Fruit fly (Drosophila melanogaster) whole organism, prepupa: Measurements from ENCODE around the gene CG6431.

ENCODE experiments used
- Blimp-1 ChIP-seq: fragments of 200-800 bp; sonication (Bioruptor generic); optimal IDR thresholded peaks from 3 replicates; lab custom pipeline; 2017; ENCODE audit warnings: missing biosample characterization, missing genetic modification characterization, mild to moderate bottlenecking, moderate library complexity, missing genetic modification reagents
- CG10631 ChIP-seq: fragments of 200-800 bp; sonication (Bioruptor generic); optimal IDR thresholded peaks from 2 replicates; lab custom pipeline; 2016; ENCODE audit warnings: missing biosample characterization, missing genetic modification characterization
- CG10669 ChIP-seq: fragments of 200-800 bp; sonication (Bioruptor generic); optimal IDR thresholded peaks from 3 replicates; lab custom pipeline; 2018; ENCODE audit warnings: missing biosample characterization, mild to moderate bottlenecking, missing genetic modification characterization, moderate library complexity
- CG15336 ChIP-seq: fragments of 200-800 bp; sonication (Bioruptor generic); IDR thresholded peaks from 2 replicates; pipeline ENCODE4 v1.3.6; 2022; ENCODE audit warnings: missing biosample characterization, missing genetic modification characterization
- CG1621 ChIP-seq: fragments of 200-800 bp; sonication (Bioruptor generic); optimal IDR thresholded peaks from 3 replicates; lab custom pipeline; 2018; ENCODE audit warnings: missing biosample characterization, mild to moderate bottlenecking, missing genetic modification characterization
- CG16779 ChIP-seq: fragments of 200-800 bp; sonication (Bioruptor generic); optimal IDR thresholded peaks from 3 replicates; lab custom pipeline; 2017; ENCODE audit warnings: missing biosample characterization, mild to moderate bottlenecking, missing genetic modification characterization
- CG3032 ChIP-seq: fragments of 200-800 bp; optimal IDR thresholded peaks from 2 replicates; lab custom pipeline; 2019; ENCODE audit warnings: missing biosample characterization, mild to moderate bottlenecking, missing genetic modification characterization, moderate library complexity
- CG31627 ChIP-seq: fragments of 200-800 bp; sonication (Bioruptor generic); optimal IDR thresholded peaks from 3 replicates; lab custom pipeline; 2016; ENCODE audit warnings: missing biosample characterization, missing genetic modification characterization
- CG34406 ChIP-seq: fragments of 200-800 bp; sonication (Bioruptor generic); optimal IDR thresholded peaks from 3 replicates; lab custom pipeline; 2016; ENCODE audit warnings: missing biosample characterization, missing genetic modification characterization
- CG3919 ChIP-seq: fragments of 200-800 bp; sonication (Bioruptor generic); optimal IDR thresholded peaks from 3 replicates; lab custom pipeline; 2016; ENCODE audit warnings: missing biosample characterization, missing genetic modification characterization
- CG6163 ChIP-seq: fragments of 200-800 bp; sonication (Bioruptor generic); IDR thresholded peaks from 3 replicates; pipeline ENCODE4 v1.3.6; 2022; ENCODE audit warnings: missing biosample characterization, missing genetic modification characterization
- CG6276 ChIP-seq: fragments of 200-800 bp; sonication (Bioruptor generic); optimal IDR thresholded peaks from 2 replicates; lab custom pipeline; 2017; ENCODE audit warnings: missing biosample characterization, mild to moderate bottlenecking, missing genetic modification characterization
- CG6792 ChIP-seq: fragments of 200-800 bp; sonication (Bioruptor generic); optimal IDR thresholded peaks from 3 replicates; lab custom pipeline; 2016; ENCODE audit warnings: missing biosample characterization, missing genetic modification characterization
- CG7368 ChIP-seq: fragments of 200-800 bp; sonication (Bioruptor generic); optimal IDR thresholded peaks from 3 replicates; lab custom pipeline; 2016; ENCODE audit warnings: missing biosample characterization, missing genetic modification characterization
- CG8119 ChIP-seq: fragments of 200-800 bp; sonication (Bioruptor generic); IDR thresholded peaks from 3 replicates; pipeline ENCODE4 v1.3.6; 2022; ENCODE audit warnings: missing biosample characterization, missing genetic modification characterization
- CG8319 ChIP-seq: fragments of 200-800 bp; sonication (Bioruptor generic); optimal IDR thresholded peaks from 3 replicates; lab custom pipeline; 2016; ENCODE audit warnings: missing biosample characterization, missing genetic modification characterization
- CG9139 ChIP-seq: fragments of 200-800 bp; sonication (Bioruptor generic); optimal IDR thresholded peaks from 3 replicates; lab custom pipeline; 2017; ENCODE audit warnings: missing biosample characterization, mild to moderate bottlenecking, missing genetic modification characterization
- Eip75B ChIP-seq: fragments of 200-800 bp; sonication (Bioruptor generic); optimal IDR thresholded peaks from 3 replicates; lab custom pipeline; 2016; ENCODE audit warnings: missing biosample characterization, missing genetic modification characterization
- Eip78C ChIP-seq: fragments of 200-800 bp; sonication (Bioruptor generic); peaks from one replicate; lab custom pipeline; 2016; ENCODE audit warnings: missing biosample characterization, missing genetic modification characterization
- Eip93F ChIP-seq: fragments of 200-800 bp; sonication (Bioruptor generic); optimal IDR thresholded peaks from 2 replicates; lab custom pipeline; 2016; ENCODE audit warnings: missing biosample characterization, mild to moderate bottlenecking, missing genetic modification characterization
- Ets21C ChIP-seq: fragments of 200-800 bp; sonication (Bioruptor generic); optimal IDR thresholded peaks from 3 replicates; lab custom pipeline; 2016; ENCODE audit warnings: missing biosample characterization, missing genetic modification characterization
- Ets96B ChIP-seq: fragments of 200-800 bp; optimal IDR thresholded peaks from 2 replicates; lab custom pipeline; 2019; ENCODE audit warnings: missing biosample characterization, mild to moderate bottlenecking, missing genetic modification characterization, moderate library complexity
- Gug ChIP-seq: fragments of 200-800 bp; sonication (Bioruptor generic); IDR thresholded peaks from 2 replicates; pipeline ENCODE4 v1.3.6; 2022; ENCODE audit warnings: missing biosample characterization, missing genetic modification characterization
- Hr38 ChIP-seq: sonication (Bioruptor generic); optimal IDR thresholded peaks from 2 replicates; lab custom pipeline; 2016; ENCODE audit warnings: missing biosample characterization, missing genetic modification characterization
- Hr39 ChIP-seq: fragments of 200-800 bp; sonication (Bioruptor generic); optimal IDR thresholded peaks from 2 replicates; lab custom pipeline; 2016; ENCODE audit warnings: missing biosample characterization, missing genetic modification characterization
- Hr4 ChIP-seq: fragments of 200-800 bp; sonication (Bioruptor generic); optimal IDR thresholded peaks from 3 replicates; lab custom pipeline; 2016; ENCODE audit warnings: missing biosample characterization, missing genetic modification characterization
- Lpt ChIP-seq: fragments of 200-800 bp; sonication (Bioruptor generic); optimal IDR thresholded peaks from 3 replicates; lab custom pipeline; 2016; ENCODE audit warnings: missing biosample characterization, missing genetic modification characterization
- Met ChIP-seq: fragments of 200-800 bp; sonication (Bioruptor generic); optimal IDR thresholded peaks from 3 replicates; lab custom pipeline; 2016; ENCODE audit warnings: missing biosample characterization, missing genetic modification characterization
- OdsH ChIP-seq: fragments of 200-800 bp; sonication (Bioruptor generic); optimal IDR thresholded peaks from 3 replicates; lab custom pipeline; 2016; ENCODE audit warnings: missing biosample characterization, missing genetic modification characterization
- Smox ChIP-seq: fragments of 200-800 bp; sonication (Bioruptor generic); optimal IDR thresholded peaks from 3 replicates; lab custom pipeline; 2016; ENCODE audit warnings: missing biosample characterization, missing genetic modification characterization
- Sox102F ChIP-seq: fragments of 200-800 bp; sonication (Bioruptor generic); optimal IDR thresholded peaks from 2 replicates; lab custom pipeline; 2016; ENCODE audit warnings: missing biosample characterization, mild to moderate bottlenecking, missing genetic modification characterization
- Sox14 ChIP-seq: fragments of 200-800 bp; sonication (Bioruptor generic); optimal IDR thresholded peaks from 3 replicates; lab custom pipeline; 2016; ENCODE audit warnings: missing biosample characterization, missing genetic modification characterization
- Sox15 ChIP-seq: fragments of 200-800 bp; sonication (Bioruptor generic); optimal IDR thresholded peaks from 3 replicates; lab custom pipeline; 2016; ENCODE audit warnings: missing biosample characterization, missing genetic modification characterization
- achi ChIP-seq: fragments of 200-800 bp; sonication (Bioruptor generic); optimal IDR thresholded peaks from 3 replicates; lab custom pipeline; 2016; ENCODE audit warnings: missing biosample characterization, missing genetic modification characterization
- acj6 ChIP-seq: fragments of 200-800 bp; sonication (Bioruptor generic); optimal IDR thresholded peaks from 3 replicates; lab custom pipeline; 2016; ENCODE audit warnings: missing biosample characterization, missing genetic modification characterization
- cyc ChIP-seq: fragments of 200-800 bp; sonication (Bioruptor generic); optimal IDR thresholded peaks from 3 replicates; lab custom pipeline; 2016; ENCODE audit warnings: missing biosample characterization, missing genetic modification characterization
- dac ChIP-seq: fragments of 200-800 bp; sonication (Bioruptor generic); optimal IDR thresholded peaks from 2 replicates; lab custom pipeline; 2017; ENCODE audit warnings: missing biosample characterization, mild to moderate bottlenecking, missing genetic modification characterization
- dsx ChIP-seq: fragments of 200-800 bp; optimal IDR thresholded peaks from 3 replicates; lab custom pipeline; 2019; ENCODE audit warnings: missing biosample characterization, mild to moderate bottlenecking, missing genetic modification characterization, moderate library complexity; ENCODE audit not compliant: poor library complexity, severe bottlenecking
- fd59A ChIP-seq: fragments of 200-800 bp; sonication (Bioruptor generic); optimal IDR thresholded peaks from 2 replicates; lab custom pipeline; 2017; ENCODE audit warnings: missing biosample characterization, mild to moderate bottlenecking, missing genetic modification characterization, missing genetic modification reagents
- fd85E ChIP-seq: fragments of 200-800 bp; sonication (Bioruptor generic); optimal IDR thresholded peaks from 3 replicates; lab custom pipeline; 2016; ENCODE audit warnings: missing biosample characterization, missing genetic modification characterization
- fkh ChIP-seq: fragments of 200-800 bp; sonication (Bioruptor generic); optimal IDR thresholded peaks from 3 replicates; lab custom pipeline; 2017; ENCODE audit warnings: missing biosample characterization, mild to moderate bottlenecking, missing genetic modification characterization, moderate library complexity
- lz ChIP-seq: fragments of 200-800 bp; sonication (Bioruptor generic); optimal IDR thresholded peaks from 3 replicates; lab custom pipeline; 2016; ENCODE audit warnings: missing biosample characterization, missing genetic modification characterization
- net ChIP-seq: fragments of 200-800 bp; sonication (Bioruptor generic); optimal IDR thresholded peaks from 3 replicates; lab custom pipeline; 2016; ENCODE audit warnings: missing biosample characterization, missing genetic modification characterization
- salr ChIP-seq, 2 experiments: fragments of 200-800 bp; sonication (Bioruptor generic); optimal IDR thresholded peaks; 3 replicates each; lab custom pipeline; 2016 to 2018; ENCODE audit warnings: missing biosample characterization in 2 of 2, missing genetic modification characterization in 2 of 2, mild to moderate bottlenecking in 1 of 2
- spab ChIP-seq: fragments of 200-800 bp; sonication (Bioruptor generic); optimal IDR thresholded peaks from 2 replicates; lab custom pipeline; 2017; ENCODE audit warnings: missing biosample characterization, mild to moderate bottlenecking, missing genetic modification characterization, missing genetic modification reagents
- ss ChIP-seq, 2 experiments: fragments of 200-800 bp; sonication (Bioruptor generic); optimal IDR thresholded peaks; 2 replicates in 1 of 2; 3 replicates in 1 of 2; lab custom pipeline; 2017 to 2018; ENCODE audit warnings: mild to moderate bottlenecking in 2 of 2, missing biosample characterization in 2 of 2, missing genetic modification characterization in 2 of 2, moderate library complexity in 1 of 2
- svp ChIP-seq: fragments of 200-800 bp; sonication (Bioruptor generic); peaks from one replicate; lab custom pipeline; 2016; ENCODE audit warnings: missing biosample characterization, missing genetic modification characterization
- vri ChIP-seq: fragments of 200-800 bp; sonication (Bioruptor generic); optimal IDR thresholded peaks from 3 replicates; lab custom pipeline; 2016; ENCODE audit warnings: missing biosample characterization, mild to moderate bottlenecking, missing genetic modification characterization

The CG6431 gene

dm6 chr2L:10735923-10736322 is 11.9 kb downstream of the CG6431 start, which contains the start of gene Nup107:
Gene Nup107 (minus strand): TSS chr2L:10736071.
- TF ChIP-seq svp (GFP tag; lab: Kevin White, UChicago), result no peak
- peak; percentile 1 for TF ChIP-seq CG31627 (GFP tag; lab: Kevin White, UChicago)
- no peak for TF ChIP-seq Sox102F (GFP tag; lab: Kevin White, UChicago)
- peak; percentile 7 for TF ChIP-seq lz (GFP tag; lab: Kevin White, UChicago)
- TF ChIP-seq Hr4 (GFP tag; lab: Kevin White, UChicago), result peak; percentile 11
- TF ChIP-seq Hr38 (GFP tag; lab: Kevin White, UChicago), result no peak
- TF ChIP-seq CG6163 (GFP tag; lab: Robert Waterston, UW), result 0 out of 3 replicates have a peak, but pooled peaks have one; percentile 11
- TF ChIP-seq CG3032 (tag; lab: Kevin White, UChicago), result peak; percentile 19
- no peak for TF ChIP-seq Hr39
- TF ChIP-seq Eip78C (GFP tag; lab: Kevin White, UChicago), result peak; percentile 52
- TF ChIP-seq achi, result no peak
- peak; percentile 10 for TF ChIP-seq cyc
- TF ChIP-seq Sox15 (GFP tag; lab: Kevin White, UChicago), result no peak

DNA sequence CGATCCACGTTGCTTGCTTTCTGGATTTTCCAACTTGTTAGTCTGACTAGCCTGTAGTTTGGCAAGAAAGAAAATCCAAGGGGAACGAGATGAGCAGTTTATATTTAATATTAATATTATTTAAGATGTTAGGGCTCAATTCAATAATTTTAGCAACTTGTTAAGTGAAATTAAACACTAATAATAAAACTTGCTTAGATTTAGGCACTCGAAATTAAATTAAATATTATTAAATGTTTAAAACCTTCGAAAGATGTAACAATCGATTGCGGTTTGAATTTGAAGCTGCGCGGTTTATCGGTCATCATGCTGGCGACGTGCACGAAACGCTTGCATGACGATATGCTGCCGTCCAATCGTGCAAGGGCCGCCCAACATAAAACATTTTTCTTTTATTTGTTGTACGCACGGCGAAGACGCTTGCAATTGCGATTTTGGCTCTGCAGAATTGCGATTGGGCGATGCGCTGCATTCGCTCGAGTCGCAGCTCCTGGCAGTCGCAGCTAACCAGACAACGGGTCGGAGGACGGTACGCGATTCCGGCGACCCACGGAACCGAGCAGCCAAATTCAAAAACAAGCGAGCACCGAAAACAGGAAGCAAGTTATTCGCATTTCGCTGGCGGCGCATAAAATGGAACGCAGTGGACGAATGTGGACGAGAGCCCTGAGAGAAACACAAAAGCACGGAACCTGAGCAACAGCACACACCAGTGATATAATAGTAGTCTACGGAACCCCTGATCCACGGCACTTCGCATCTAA is 13.2 kb downstream of the CG6431 start, which contains the start of the genes Vha16-5 and CG12299:
TSS of gene Vha16-5 (minus strand) at position 51 of the 764 bp plus-strand sequence.
TSS of gene CG12299 (plus strand) at position 353 of the 764 bp plus-strand sequence.
- TF ChIP-seq Ets21C (GFP tag; lab: Kevin White, UChicago) (peak; percentile 65), spab (no peak), achi (no peak), CG6792 (GFP tag; lab: Kevin White, UChicago) (peak; percentile 39), CG34406 (GFP tag; lab: Kevin White, UChicago) (peak; percentile 48), vri (GFP tag; lab: Kevin White, UChicago) (no peak), dac (GFP tag; lab: Kevin White, UChicago) (no peak), CG10631 (GFP tag; lab: Kevin White, UChicago) (no peak), CG9139 (GFP tag; lab: Kevin White, UChicago) (no peak), CG8319 (no peak), Sox14 (GFP tag; lab: Kevin White, UChicago) (no peak), Lpt (GFP tag; lab: Kevin White, UChicago) (no peak), CG3032 (tag; lab: Kevin White, UChicago) (peak; percentile 47), net (GFP tag; lab: Kevin White, UChicago) (no peak), CG10669 (GFP tag; lab: Kevin White, UChicago) (no peak), svp (GFP tag; lab: Kevin White, UChicago) (no peak), CG1621 (tag; lab: Kevin White, UChicago) (peak; percentile 32), Eip75B (GFP tag; lab: Kevin White, UChicago) (no peak), CG15336 (GFP tag; lab: Robert Waterston, UW) (peak; percentile 17; the same call in 1 of the 2 replicates), ss (GFP tag; optimal IDR thresholded peaks at IDR 0.05; lab: Kevin White, UChicago) (no peak), Hr39 (peak; percentile 73), dsx (GFP tag; lab: Kevin White, UChicago) (no peak), Sox102F (GFP tag; lab: Kevin White, UChicago) (no peak), fkh (GFP tag; lab: Kevin White, UChicago) (peak; percentile 77), CG16779 (no peak), fd59A (no peak), Sox15 (GFP tag; lab: Kevin White, UChicago) (peak; percentile 42), Eip93F (GFP tag; lab: Kevin White, UChicago) (no peak), Blimp-1 (GFP tag; lab: Kevin White, UChicago) (no peak), OdsH (GFP tag; lab: Kevin White, UChicago) (no peak), Hr38 (GFP tag; lab: Kevin White, UChicago) (peak; percentile 45), CG3919 (GFP tag; lab: Kevin White, UChicago) (peak; percentile 86), salr (GFP tag; optimal IDR thresholded peaks at IDR 0.05; lab: Kevin White, UChicago) (no peak), Gug (no peak), CG8119 (0 out of 3 replicates have a peak, but pooled peaks have one; percentile 12), fd85E (GFP tag; lab: Kevin White, UChicago) (no peak), CG7368 (GFP tag; lab: Kevin White, UChicago) (no peak), Ets96B (tag; lab: Kevin White, UChicago) (no peak), CG6276 (GFP tag; lab: Kevin White, UChicago) (no peak), Smox (no peak), lz (GFP tag; lab: Kevin White, UChicago) (peak; percentile 79), acj6 (GFP tag; lab: Kevin White, UChicago) (peak; percentile 73), Met (GFP tag; lab: Kevin White, UChicago) (no peak)
